Fruit fly (Drosophila melanogaster) Kc167 (cell line): ENCODE measurements around the gene alpha-Est6.

Source experiments
- Myc ChIP-seq: fragments of >200 bp; optimal IDR thresholded peaks from 2 replicates; lab custom pipeline; 2017; ENCODE audit warnings: missing external identifiers
- Sin3A ChIP-seq: fragments of >200 bp; optimal IDR thresholded peaks from 2 replicates; lab custom pipeline; 2018; ENCODE audit warnings: missing external identifiers
- h ChIP-seq: fragments of >200 bp; optimal IDR thresholded peaks from 3 replicates; lab custom pipeline; 2018; ENCODE audit warnings: missing external identifiers
- insv ChIP-seq: fragments of >200 bp; optimal IDR thresholded peaks from 3 replicates; lab custom pipeline; 2018; ENCODE audit warnings: missing external identifiers
- psq ChIP-seq: fragments of >200 bp; optimal IDR thresholded peaks from 2 replicates; lab custom pipeline; 2017; ENCODE audit warnings: missing external identifiers
- ttk ChIP-seq: sonication (Bioruptor generic); optimal IDR thresholded peaks from 2 replicates; lab custom pipeline; 2017; ENCODE audit warnings: missing external identifiers

dm6 chr3R:7503216-7503615, 25.4 kb downstream of the alpha-Est6 start:
- TF ChIP-seq insv (no peak), Myc (lab: Kevin White, UChicago) (no peak), psq (lab: Kevin White, UChicago) (no peak), h (no peak), ttk (lab: Kevin White, UChicago) (no peak), Sin3A (lab: Kevin White, UChicago) (no peak)
